Worm (Caenorhabditis elegans): ENCODE measurements around the gene R10E8.6.

The R10E8.6 gene

ce11 chrV:18253494-18253893, 12.7 kb downstream of the R10E8.6 start, which contains the start of gene R10E8.2:
R10E8.2 (plus strand) TSS chrV:18253794.
- TF ChIP-seq F52B5.7 (tag; optimal IDR thresholded peaks at IDR 0.05) (no peak), let-526 (GFP tag; IDR thresholded peaks at IDR 0.05) (no peak), nfya-2 (GFP tag; IDR thresholded peaks at IDR 0.05) (no peak), hlh-12 (tag; optimal IDR thresholded peaks at IDR 0.05) (no peak), F55B11.4 (tag; optimal IDR thresholded peaks at IDR 0.05; ENCODE audit: borderline replicate concordance, insufficient read depth) (no peak), athp-1 (tag; optimal IDR thresholded peaks at IDR 0.05) (no peak), bed-2 (GFP tag; IDR thresholded peaks at IDR 0.05) (no peak), zim-3 (tag; optimal IDR thresholded peaks at IDR 0.05) (no peak)

ce11 chrV:18252239-18252638, 14.0 kb downstream of the R10E8.6 start, which contains the start of gene R10E8.1:
R10E8.1 (minus strand) TSS chrV:18252416.
- no peak for TF ChIP-seq nhr-80 (tag; optimal IDR thresholded peaks at IDR 0.05)
- no peak for TF ChIP-seq efl-1 (GFP tag; optimal IDR thresholded peaks at IDR 0.05)
- no peak for TF ChIP-seq lir-1 (GFP tag; conservative IDR thresholded peaks at IDR 0.05)
- no peak for TF ChIP-seq die-1 (tag; optimal IDR thresholded peaks at IDR 0.05)

ce11 chrV:18246077-18246476, 20.1 kb downstream of the R10E8.6 start:
- TF ChIP-seq ccch-3 (GFP tag; optimal IDR thresholded peaks at IDR 0.05) = no peak
- no peak for TF ChIP-seq tlf-1 (GFP tag; optimal IDR thresholded peaks at IDR 0.05)
- TF ChIP-seq nhr-80 (tag; optimal IDR thresholded peaks at IDR 0.05) = peak; percentile 31
- no peak for TF ChIP-seq chd-7 (tag; optimal IDR thresholded peaks at IDR 0.05)

ce11 chrV:18244408-18244807, 21.8 kb downstream of the R10E8.6 start:
- TF ChIP-seq nhr-80 (tag; optimal IDR thresholded peaks at IDR 0.05) (peak; percentile 57), snpc-3.4 (tag; optimal IDR thresholded peaks at IDR 0.05) (no peak)

ce11 chrV:18243227-18243626, 23.0 kb downstream of the R10E8.6 start:
- TF ChIP-seq lin-54 (GFP tag; optimal IDR thresholded peaks at IDR 0.05) (no peak), F52B5.7 (tag; optimal IDR thresholded peaks at IDR 0.05) (no peak), egrh-3 (GFP tag; IDR thresholded peaks at IDR 0.05) (no peak), ztf-18 (tag; optimal IDR thresholded peaks at IDR 0.05) (no peak), ets-4 (GFP tag; optimal IDR thresholded peaks at IDR 0.05) (no peak), tbp1 (GFP tag; optimal IDR thresholded peaks at IDR 0.05) (no peak), B0035.1 (tag; optimal IDR thresholded peaks at IDR 0.05) (no peak), D2030.7 (GFP tag; IDR thresholded peaks at IDR 0.05) (no peak), mel-28 (tag; optimal IDR thresholded peaks at IDR 0.05; ENCODE audit: borderline replicate concordance) (no peak), ceh-58 (GFP tag; IDR thresholded peaks at IDR 0.05) (no peak), cebp-2 (GFP tag; IDR thresholded peaks at IDR 0.05) (no peak), F33H1.4 (GFP tag; IDR thresholded peaks at IDR 0.05) (no peak), nhr-179 (tag; optimal IDR thresholded peaks at IDR 0.05) (no peak)

- no peak for TF ChIP-seq hsf-1 (GFP tag; IDR thresholded peaks at IDR 0.05)
- TF ChIP-seq nhr-80 (tag; optimal IDR thresholded peaks at IDR 0.05) = peak; percentile 65
- TF ChIP-seq let-607 (tag; optimal IDR thresholded peaks at IDR 0.05) = peak in 1 of 2 experiments; percentile 5
- peak; percentile 26 for TF ChIP-seq attf-5 (GFP tag; optimal IDR thresholded peaks at IDR 0.05)
- TF ChIP-seq mcd-1 (GFP tag; IDR thresholded peaks at IDR 0.05) = peak; percentile 61; the same call in 1 of the 2 replicates
- no peak for TF ChIP-seq snpc-1.1 (tag; optimal IDR thresholded peaks at IDR 0.05; ENCODE audit: insufficient read depth)
- no peak for TF ChIP-seq cebp-1 (GFP tag; IDR thresholded peaks at IDR 0.05)
- TF ChIP-seq cebp-1 (tag; optimal IDR thresholded peaks at IDR 0.05) = peak; percentile 14
These were observed 24.9 kb downstream of the R10E8.6 start, which contains the start of gene R10E8.8 for ce11 chrV:18241328-18241727. R10E8.8 (minus strand) TSS chrV:18241670.
